Fruit fly (Drosophila melanogaster) Kc167 (cell line): Measurements from ENCODE around the gene CG34273.
A peak's percentile ranks its signal among the peaks of the same experiment; 100 is the strongest.

Experiments used
- Myc ChIP-seq: fragments of >200 bp; optimal IDR thresholded peaks from 2 replicates; lab custom pipeline; 2017; ENCODE audit warnings: missing external identifiers
- Sin3A ChIP-seq: fragments of >200 bp; optimal IDR thresholded peaks from 2 replicates; lab custom pipeline; 2018; ENCODE audit warnings: missing external identifiers
- h ChIP-seq: fragments of >200 bp; optimal IDR thresholded peaks from 3 replicates; lab custom pipeline; 2018; ENCODE audit warnings: missing external identifiers
- insv ChIP-seq: fragments of >200 bp; optimal IDR thresholded peaks from 3 replicates; lab custom pipeline; 2018; ENCODE audit warnings: missing external identifiers
- psq ChIP-seq: fragments of >200 bp; optimal IDR thresholded peaks from 2 replicates; lab custom pipeline; 2017; ENCODE audit warnings: missing external identifiers
- ttk ChIP-seq: sonication (Bioruptor generic); optimal IDR thresholded peaks from 2 replicates; lab custom pipeline; 2017; ENCODE audit warnings: missing external identifiers

The CG34273 gene

DNA sequence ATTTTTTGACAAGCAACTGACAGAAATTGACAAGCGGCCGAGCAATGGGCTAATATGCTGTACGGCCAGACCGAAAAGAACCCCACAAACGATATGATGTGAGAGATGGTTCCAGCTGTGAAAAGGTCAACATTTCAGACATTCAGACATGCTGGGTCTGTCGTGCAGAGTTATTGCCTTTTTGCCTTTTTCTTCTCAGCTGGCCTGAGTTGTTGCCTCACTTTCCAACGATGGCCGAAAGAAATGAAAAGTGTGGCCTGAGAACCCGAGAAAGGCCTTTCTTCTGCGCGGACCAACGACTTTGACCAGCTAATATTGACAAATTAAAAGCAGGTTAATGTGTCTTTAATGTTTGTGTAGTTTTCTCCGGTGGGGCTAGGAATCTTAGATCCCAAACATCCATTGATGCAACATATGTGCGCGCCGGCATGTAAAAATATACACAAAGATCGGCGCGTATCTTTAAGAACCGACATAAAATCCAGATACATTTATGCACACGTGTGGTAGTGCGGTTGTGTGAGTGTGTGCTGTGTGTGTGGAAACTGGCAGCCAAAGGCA, 38.9 kb upstream of the CG34273 start:
- TF ChIP-seq ttk (lab: Kevin White, UChicago) (no peak), psq (lab: Kevin White, UChicago) (no peak)

DNA sequence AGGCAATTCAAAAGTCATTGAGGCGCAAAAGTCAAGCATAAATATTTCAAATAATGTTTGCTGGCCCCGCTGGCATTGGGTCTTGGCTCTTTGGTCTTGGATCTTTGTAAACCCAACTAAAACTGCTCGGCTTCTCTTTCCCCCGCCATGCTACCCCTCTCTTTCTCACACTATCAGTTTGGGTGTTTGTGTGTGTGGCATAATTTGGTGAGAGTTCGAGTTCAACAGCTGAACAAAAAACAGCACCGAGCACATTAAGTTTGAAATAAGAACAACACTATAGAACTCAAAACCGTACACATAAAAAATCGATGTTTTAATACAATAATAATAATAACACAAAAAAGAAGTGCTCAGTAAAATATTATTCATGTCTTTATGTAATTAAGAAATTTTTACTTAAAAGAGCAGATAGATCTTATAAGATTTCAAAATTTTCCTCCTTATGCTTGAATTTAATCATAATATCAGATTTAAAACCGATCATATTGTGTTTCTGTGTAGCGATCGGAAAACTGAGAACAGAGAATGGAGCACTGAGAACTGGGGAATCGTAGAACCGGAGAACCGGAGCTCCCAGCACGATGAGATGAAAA, 38.3 kb upstream of the CG34273 start:
- TF ChIP-seq h (lab: Kevin White, UChicago): no peak
- no peak for TF ChIP-seq insv (lab: Kevin White, UChicago)
- TF ChIP-seq Sin3A (lab: Kevin White, UChicago): no peak
- TF ChIP-seq ttk (lab: Kevin White, UChicago): no peak
- TF ChIP-seq Myc: no peak
- no peak for TF ChIP-seq psq (lab: Kevin White, UChicago)

DNA sequence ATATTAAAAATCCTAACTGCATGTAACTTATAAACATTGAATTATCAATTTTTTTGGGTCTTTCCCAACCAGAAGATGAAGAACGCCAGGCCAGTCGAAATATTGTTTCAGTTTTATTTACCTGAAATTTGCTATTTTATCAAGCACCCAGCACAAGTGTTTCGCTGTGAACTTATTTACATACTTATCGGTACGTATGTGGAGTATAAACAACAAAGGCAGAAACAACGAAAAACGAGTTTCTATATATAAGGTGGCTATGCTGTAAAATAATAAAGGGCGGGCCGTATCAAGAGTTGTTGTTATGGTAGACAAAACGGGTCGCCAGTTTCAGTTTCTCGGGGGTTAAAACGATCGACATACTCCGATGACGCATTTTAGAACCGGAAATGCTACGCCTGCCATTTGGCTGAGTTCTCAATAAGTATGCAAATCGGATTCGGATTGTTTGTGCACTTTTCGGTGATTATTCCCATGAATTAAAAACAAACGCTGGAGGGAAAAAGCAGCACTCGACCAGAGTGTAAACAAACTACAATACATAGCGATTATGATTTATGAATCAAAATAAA, 37.1 kb upstream of the CG34273 start:
- TF ChIP-seq ttk (lab: Kevin White, UChicago): no peak

DNA sequence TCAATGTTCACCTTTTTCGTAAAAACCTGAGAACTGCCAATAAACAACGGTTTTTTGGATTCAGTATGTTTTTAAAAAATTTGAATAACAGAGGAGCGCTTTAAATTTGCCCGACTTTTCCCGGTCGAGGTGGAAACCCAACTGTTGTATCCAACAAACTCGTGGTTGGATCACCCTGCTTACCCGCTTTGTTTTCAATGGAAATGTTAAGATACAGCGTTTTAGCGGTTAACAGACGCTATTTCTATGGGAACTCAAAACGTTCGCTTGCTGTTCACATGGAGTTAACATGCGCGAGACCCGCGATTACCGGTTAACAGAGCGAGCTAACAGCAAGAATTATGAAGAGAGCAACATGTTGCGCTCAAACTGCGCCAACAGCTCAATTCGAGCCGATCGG, 35.3 kb upstream of the CG34273 start, which contains the start of gene cv-c:
cv-c (minus strand) TSS at position 145 of the 400 bp plus-strand sequence.
- TF ChIP-seq Sin3A (lab: Kevin White, UChicago) (no peak), h (lab: Kevin White, UChicago) (no peak), psq (lab: Kevin White, UChicago) (no peak), ttk (lab: Kevin White, UChicago) (no peak), insv (lab: Kevin White, UChicago) (peak; percentile 48)

DNA sequence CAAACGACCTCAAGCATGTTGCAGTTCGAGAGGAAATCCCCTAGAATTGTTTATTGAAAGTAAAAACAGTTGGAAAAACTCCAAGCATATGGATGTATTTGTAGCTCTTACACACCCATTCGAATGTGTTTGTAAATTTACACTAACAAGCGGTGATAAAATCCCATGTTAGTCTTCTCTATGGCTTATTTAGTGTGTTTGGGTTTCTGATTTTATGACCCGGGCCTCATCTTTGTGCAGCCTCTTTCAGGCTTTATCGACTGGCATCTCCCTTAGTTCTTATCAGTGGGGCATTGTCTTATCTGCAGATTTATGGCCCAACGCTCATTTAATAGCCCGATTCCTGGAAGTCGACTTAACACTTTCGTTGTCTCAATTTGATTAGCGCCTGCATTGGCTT, 34.9 kb upstream of the CG34273 start:
- TF ChIP-seq h (lab: Kevin White, UChicago): no peak
- no peak for TF ChIP-seq ttk (lab: Kevin White, UChicago)
- TF ChIP-seq insv (lab: Kevin White, UChicago): no peak
- no peak for TF ChIP-seq Myc
- no peak for TF ChIP-seq Sin3A (lab: Kevin White, UChicago)
- no peak for TF ChIP-seq psq (lab: Kevin White, UChicago)

DNA sequence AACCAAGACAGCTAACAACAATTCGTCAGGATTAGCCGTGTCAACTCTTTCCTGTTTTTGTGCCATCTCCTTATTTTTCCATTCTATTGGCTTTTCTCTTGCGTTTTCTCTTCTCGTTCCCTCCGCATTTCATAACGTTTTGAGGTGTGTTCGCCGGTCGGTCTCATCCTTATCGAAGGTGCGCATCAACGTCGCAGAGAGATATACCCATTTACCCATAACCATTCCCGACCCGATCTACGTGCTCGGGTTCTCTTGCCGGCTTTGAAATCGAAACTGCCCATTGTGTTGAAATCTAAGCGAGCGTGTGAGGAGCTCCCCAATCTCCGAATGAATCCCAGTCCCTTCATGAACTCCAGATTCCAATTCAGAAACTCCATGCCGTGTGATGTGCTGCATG, 33.9 kb upstream of the CG34273 start:
- TF ChIP-seq ttk (lab: Kevin White, UChicago) (no peak), Sin3A (lab: Kevin White, UChicago) (no peak), insv (lab: Kevin White, UChicago) (no peak), h (lab: Kevin White, UChicago) (no peak), psq (lab: Kevin White, UChicago) (no peak), Myc (no peak)

DNA sequence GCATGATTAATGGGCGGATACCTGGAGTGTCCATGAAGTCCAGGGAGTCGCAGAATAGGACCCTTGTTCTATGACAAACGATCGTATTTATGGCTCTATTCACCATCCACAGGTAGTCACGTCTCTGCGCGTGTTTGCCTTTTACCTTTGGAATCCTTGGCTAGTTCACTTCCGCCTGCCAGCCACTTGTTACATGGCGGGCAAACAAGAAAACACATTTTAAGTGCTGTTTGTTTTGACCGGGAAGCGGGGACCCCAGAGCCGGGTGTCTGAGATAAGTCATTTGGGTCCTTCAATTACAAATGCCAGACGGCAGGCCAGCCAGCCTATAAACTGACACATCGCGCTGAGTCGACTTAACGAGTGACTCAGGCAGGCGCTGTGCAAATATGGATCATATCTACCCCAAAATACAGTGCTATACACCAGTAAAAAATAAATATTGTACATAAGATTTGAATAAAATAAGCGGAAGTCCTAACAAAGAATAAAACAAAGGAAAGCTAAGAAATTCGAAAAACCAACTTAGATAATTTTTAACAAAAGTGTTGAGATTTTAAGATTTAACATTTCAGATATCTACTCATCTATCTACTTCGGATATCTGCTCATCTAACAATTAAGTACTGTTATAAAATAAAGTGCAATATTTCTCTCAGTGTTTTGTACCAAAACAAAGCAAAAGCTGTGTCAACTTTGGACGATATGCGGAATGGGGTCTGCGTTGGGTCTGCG, 32.1 kb upstream of the CG34273 start:
- no peak for TF ChIP-seq ttk (lab: Kevin White, UChicago)
- TF ChIP-seq Myc: no peak
- TF ChIP-seq h (lab: Kevin White, UChicago): no peak
- no peak for TF ChIP-seq insv (lab: Kevin White, UChicago)

DNA sequence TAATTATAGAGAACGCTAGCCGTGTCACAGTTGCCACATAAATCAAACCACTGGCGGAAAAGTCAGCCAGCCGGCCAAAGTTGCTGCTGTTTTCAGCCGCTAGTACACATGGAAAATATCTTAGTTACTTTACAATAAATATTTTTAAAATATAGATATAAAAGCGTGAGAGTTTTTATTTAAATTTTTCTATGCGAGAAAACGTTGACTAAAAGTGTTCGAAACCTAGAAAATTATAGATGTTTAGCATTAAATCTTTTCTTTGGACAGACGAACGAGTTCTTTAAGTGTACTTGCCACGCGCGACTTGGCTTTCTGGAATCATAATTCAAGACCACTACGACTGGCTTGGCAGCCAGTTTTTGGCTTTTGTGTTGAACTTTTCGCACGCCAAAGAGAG, 30.4 kb upstream of the CG34273 start:
- TF ChIP-seq Sin3A (lab: Kevin White, UChicago): no peak
- TF ChIP-seq Myc: no peak
- TF ChIP-seq psq (lab: Kevin White, UChicago): no peak
- no peak for TF ChIP-seq ttk (lab: Kevin White, UChicago)

DNA sequence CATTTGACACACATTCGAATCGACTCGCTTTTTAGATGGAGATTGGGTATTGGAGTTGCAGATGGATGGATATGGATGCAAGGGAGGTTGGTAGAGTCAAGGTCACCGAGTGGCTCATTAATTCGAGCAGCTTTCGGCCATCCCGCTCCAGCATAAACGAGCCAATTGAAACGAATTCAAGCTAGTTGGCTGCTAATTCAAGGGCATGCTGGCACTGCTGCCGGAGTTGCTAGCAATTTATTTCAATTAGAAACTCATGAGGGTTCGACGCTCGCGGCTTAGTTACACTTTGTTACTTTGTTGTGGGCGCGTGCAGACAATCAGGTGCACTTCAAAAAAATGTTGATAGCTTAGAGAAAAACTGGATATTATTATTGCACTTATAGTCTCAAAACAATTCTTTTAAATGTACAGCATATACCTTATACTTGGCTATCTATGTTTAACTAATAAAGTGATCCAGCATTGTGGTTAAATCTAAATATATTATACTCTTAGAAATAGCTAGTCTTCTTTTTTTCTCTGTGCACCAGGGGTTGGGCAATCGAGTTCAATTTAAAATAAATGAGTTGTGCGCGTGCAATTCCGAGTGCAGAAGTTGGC, 24.5 kb upstream of the CG34273 start:
- TF ChIP-seq ttk (lab: Kevin White, UChicago): no peak
- no peak for TF ChIP-seq psq (lab: Kevin White, UChicago)
- TF ChIP-seq Myc: no peak
- no peak for TF ChIP-seq insv (lab: Kevin White, UChicago)
- TF ChIP-seq Sin3A (lab: Kevin White, UChicago): no peak

DNA sequence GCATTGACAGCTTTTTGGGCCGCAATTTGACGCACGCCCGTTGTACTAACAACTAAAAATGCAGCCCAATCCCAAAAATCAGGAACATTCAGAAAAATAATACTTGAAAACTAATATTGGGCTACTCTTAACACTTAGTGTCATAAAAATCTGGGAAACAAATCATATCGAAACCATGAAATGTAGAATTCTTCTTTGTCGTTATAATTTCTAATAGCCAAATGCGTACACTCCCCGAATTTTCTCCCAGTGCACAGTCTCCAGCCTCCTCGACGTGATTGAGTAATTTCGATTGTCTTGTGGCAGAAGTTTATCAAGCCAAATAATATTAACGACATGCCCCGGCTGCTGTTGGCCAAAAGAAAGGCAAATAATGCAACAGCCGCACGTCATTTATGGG, 22.9 kb upstream of the CG34273 start:
- no peak for TF ChIP-seq h (lab: Kevin White, UChicago)
- no peak for TF ChIP-seq Myc
- TF ChIP-seq Sin3A (lab: Kevin White, UChicago): no peak
- TF ChIP-seq psq (lab: Kevin White, UChicago): no peak
- no peak for TF ChIP-seq insv (lab: Kevin White, UChicago)
- TF ChIP-seq ttk (lab: Kevin White, UChicago): no peak

DNA sequence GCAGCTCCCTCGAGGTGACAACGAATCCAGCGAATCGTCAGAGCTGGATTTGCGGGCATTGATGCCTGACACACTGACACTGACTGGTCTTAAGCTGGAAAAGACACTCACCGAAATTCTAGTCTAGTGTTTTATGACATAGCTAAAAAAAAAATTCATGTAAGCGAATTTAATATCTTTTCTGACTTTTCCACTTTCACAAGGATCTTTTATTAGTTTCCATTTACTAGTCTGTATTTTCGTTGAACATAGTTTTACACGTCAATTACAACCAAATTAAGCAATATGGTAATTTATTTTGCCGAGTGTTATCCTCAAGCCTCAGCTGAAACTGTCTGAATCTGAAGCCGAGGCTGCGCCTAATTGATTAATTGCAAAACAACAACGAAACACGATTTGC, 20.5 kb upstream of the CG34273 start:
- TF ChIP-seq h (lab: Kevin White, UChicago) (no peak), insv (lab: Kevin White, UChicago) (no peak), ttk (lab: Kevin White, UChicago) (no peak), Sin3A (lab: Kevin White, UChicago) (no peak), Myc (no peak), psq (lab: Kevin White, UChicago) (no peak)

DNA sequence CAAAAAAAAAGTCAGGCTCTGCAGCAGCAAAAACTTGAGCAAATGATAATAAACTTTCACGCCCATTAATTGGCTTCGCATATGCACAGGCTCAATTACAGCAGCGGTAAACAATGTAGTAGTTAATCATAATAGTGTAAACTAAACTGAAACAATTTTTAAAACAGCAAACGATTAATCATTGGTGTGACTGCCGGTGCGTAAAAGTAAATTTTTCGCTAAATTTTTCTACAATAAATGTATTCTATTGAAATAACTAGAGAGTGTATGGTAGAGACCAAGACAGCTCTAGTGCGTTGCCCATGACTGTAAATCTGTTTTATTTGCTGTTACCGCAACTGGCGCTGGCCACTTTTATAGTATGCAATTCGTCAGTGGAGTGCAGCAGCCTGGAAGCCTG, 18.8 kb upstream of the CG34273 start:
- TF ChIP-seq Myc: no peak
- TF ChIP-seq ttk (lab: Kevin White, UChicago): no peak
